Worm (Caenorhabditis elegans) whole organism, L2 larva: Measurements from ENCODE around the gene F16G10.6.

Source experiments
- ZK546.5 ChIP-seq: sonication (generic microtip); optimal IDR thresholded peaks from 2 replicates; lab custom pipeline; 2017; ENCODE audit warnings: missing biosample characterization, missing genetic modification characterization
- peb-1 ChIP-seq: fragments of 150-350 bp; optimal IDR thresholded peaks from 2 replicates; lab custom pipeline; 2014; ENCODE audit warnings: missing biosample characterization, missing genetic modification characterization

DNA sequence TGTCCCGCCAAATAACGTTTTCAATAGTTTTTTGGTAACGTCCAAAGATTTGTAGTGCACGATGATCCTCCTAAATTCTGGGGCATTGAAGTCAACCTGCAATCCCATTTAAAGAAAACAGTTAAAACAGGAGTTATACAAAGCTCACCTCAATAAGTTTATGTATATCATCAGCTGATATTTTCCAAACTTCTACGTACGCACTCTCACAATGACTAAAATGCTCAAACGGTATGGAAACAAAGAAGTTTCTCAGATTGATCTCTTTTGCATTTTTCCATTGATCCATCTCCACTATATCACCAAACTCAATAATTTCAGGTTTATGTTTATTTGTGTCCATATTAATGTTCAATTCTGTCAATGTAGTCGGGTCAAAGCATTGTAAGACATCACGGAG lies 33.9 kb upstream of the F16G10.6 start:
- TF ChIP-seq peb-1 (tag; lab: Kevin White, UChicago) = no peak
- no peak for TF ChIP-seq ZK546.5 (tag; lab: Kevin White, UChicago)
